Fruit fly (Drosophila melanogaster) whole organism, prepupa: ENCODE measurements around the gene CG17145.

Experiments used
- CG11902 ChIP-seq: fragments of 200-800 bp; sonication (Bioruptor generic); optimal IDR thresholded peaks from 3 replicates; lab custom pipeline; 2016; ENCODE audit warnings: missing biosample characterization, missing genetic modification characterization
- CG6792 ChIP-seq: fragments of 200-800 bp; sonication (Bioruptor generic); optimal IDR thresholded peaks from 3 replicates; lab custom pipeline; 2016; ENCODE audit warnings: missing biosample characterization, missing genetic modification characterization
- CG6854 ChIP-seq: fragments of 200-800 bp; sonication (Bioruptor generic); optimal IDR thresholded peaks from 2 replicates; lab custom pipeline; 2017; ENCODE audit warnings: missing biosample characterization, mild to moderate bottlenecking, missing genetic modification characterization
- Eip78C ChIP-seq: fragments of 200-800 bp; sonication (Bioruptor generic); peaks from one replicate; lab custom pipeline; 2016; ENCODE audit warnings: missing biosample characterization, missing genetic modification characterization
- dac ChIP-seq: fragments of 200-800 bp; sonication (Bioruptor generic); optimal IDR thresholded peaks from 2 replicates; lab custom pipeline; 2017; ENCODE audit warnings: missing biosample characterization, mild to moderate bottlenecking, missing genetic modification characterization

DNA sequence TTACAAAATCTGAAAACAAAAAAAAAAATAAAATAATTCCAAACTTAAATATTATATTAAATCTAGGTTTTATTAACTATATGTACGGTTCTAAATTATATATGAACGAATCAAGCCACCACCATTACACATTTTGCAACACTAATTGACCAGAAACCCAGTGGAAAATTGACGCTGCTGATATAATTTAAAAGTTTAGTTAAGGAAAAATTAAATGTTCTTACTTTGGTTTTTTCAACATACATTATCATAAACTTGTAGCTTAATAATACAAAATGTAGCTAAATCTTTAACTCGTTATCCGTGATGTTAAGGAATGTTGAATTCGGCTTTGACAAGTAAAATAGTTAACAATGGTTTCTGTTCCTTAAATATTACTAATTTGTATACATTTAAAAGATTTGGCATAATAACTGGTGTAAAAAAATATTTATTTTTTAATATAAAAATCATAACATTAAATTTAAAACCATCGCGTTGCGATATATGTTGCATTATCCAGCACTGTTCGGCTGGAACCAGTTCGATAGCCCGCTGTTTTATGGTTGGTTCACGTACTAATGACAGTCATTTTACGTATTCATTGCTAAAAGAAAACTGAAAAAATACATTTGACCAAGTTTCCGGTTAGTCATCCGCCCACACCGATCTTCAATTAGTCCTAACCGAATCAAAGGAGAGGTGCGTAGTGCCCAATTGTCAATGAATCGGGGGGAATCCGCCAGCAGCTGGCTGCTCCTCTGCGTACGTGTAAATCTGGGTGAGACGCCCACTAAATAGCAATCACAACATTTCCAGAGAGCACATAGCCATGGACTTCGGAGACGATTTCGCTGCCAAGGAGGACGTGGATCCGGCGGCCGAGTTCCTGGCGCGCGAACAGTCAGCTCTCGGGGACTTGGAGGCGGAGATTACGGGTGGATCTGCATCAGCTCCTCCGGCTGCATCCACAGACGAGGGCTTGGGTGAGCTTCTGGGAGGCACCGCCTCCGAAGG is 20.7 kb downstream of the CG17145 start:
- TF ChIP-seq CG6792 (GFP tag; lab: Kevin White, UChicago) = peak; percentile 26
- TF ChIP-seq dac (GFP tag; lab: Kevin White, UChicago) = no peak
- no peak for TF ChIP-seq CG11902 (GFP tag; lab: Kevin White, UChicago)
- peak; percentile 83 for TF ChIP-seq Eip78C (GFP tag; lab: Kevin White, UChicago)
- no peak for TF ChIP-seq CG6854 (GFP tag; lab: Kevin White, UChicago)
